Fruit fly (Drosophila melanogaster) whole organism, adult: ENCODE data around the gene CG42814.

Experiments used
- CG12768 ChIP-seq: fragments of 200-800 bp; sonication (Bioruptor generic); optimal IDR thresholded peaks from 2 replicates; lab custom pipeline; 2017; ENCODE audit warnings: missing biosample characterization, missing genetic modification characterization, mild to moderate bottlenecking, moderate library complexity, missing genetic modification reagents
- CG14711 ChIP-seq: fragments of 200-800 bp; sonication (Bioruptor generic); optimal IDR thresholded peaks from 2 replicates; lab custom pipeline; 2018; ENCODE audit warnings: missing biosample characterization, mild to moderate bottlenecking, missing genetic modification characterization, moderate library complexity
- CG5204 ChIP-seq: fragments of 200-800 bp; sonication (Bioruptor generic); optimal IDR thresholded peaks from 2 replicates; lab custom pipeline; 2016; ENCODE audit warnings: missing biosample characterization, missing genetic modification characterization
- CG7045 ChIP-seq: fragments of 200-800 bp; sonication (Bioruptor generic); optimal IDR thresholded peaks from 2 replicates; lab custom pipeline; 2017; ENCODE audit warnings: missing biosample characterization, mild to moderate bottlenecking, missing genetic modification characterization
- CG7101 ChIP-seq: fragments of 200-800 bp; sonication (Bioruptor generic); optimal IDR thresholded peaks from 2 replicates; lab custom pipeline; 2018; ENCODE audit warnings: missing biosample characterization, mild to moderate bottlenecking, missing genetic modification characterization, moderate library complexity

- TF ChIP-seq CG7101 (no peak), CG14711 (tag; lab: Kevin White, UChicago) (no peak), CG12768 (GFP tag; lab: Kevin White, UChicago) (no peak), CG5204 (GFP tag; lab: Kevin White, UChicago) (no peak), CG7045 (no peak)
Observed at dm6 chr3R:27201538-27202281, 27.6 kb downstream of the CG42814 start.
